Worm (Caenorhabditis elegans): ENCODE measurements around the gene arrd-2.

DNA sequence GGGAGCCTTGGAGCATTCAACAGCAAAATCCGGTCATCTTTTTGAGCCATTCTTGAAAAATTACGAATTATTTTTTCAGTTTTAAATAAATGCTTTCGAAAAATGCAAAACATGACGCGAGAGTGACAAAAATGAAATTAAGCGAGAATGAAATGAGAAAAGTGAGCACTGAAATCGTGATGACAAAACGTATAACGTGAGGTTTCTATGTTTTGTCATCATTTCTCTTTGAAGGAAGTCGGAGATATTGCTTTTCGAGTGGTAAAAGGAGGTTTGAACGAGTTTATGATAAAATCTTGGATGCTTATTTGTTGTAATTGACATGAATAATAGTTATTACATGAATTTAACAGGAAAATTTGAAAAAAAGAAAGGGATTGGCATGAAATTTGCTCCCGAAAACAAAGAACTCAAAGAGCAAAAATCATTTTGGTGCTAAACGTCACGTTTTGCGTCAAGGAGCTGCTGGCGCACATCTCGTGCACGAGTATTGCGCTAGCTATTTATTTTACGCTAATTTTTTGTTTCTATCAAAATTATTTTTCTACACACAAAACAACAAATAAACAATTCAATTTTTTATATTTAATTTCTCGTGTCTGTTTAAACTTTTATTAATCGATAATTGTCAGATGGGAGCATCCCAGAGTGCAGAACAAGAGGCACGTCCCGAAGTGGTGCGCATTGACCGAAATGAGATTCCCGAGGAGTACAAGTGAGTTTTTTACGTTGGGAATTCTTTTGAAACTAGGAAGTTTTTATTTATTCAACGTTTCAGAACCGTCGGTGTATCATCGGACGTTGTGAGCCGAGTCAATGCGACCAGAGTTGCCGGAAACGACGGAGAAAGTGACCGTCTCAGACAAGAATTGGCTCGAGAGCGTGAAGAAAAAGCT is 9.1 kb downstream of the arrd-2 start, which contains the start of the genes gss-1 and chch-3:
- TF ChIP-seq ceh-82 (tag; optimal IDR thresholded peaks at IDR 0.05): no peak
- TF ChIP-seq nhr-77 (tag; optimal IDR thresholded peaks at IDR 0.05): no peak
